Worm (Caenorhabditis elegans) whole organism, L4 larva: ENCODE measurements around the gene lem-2.
A peak's percentile ranks its signal among the peaks of the same experiment; 100 is the strongest.

Source experiments
- ctbp-1 ChIP-seq: fragments of 200-800 bp; sonication (Bioruptor generic); IDR thresholded peaks from 2 replicates; pipeline ENCODE4 v1.3.6; 2022; ENCODE audit warnings: missing genetic modification reagents, missing genetic modification characterization, missing compliant biosample characterization
- nhr-6 ChIP-seq: fragments of 150-350 bp; optimal IDR thresholded peaks from 2 replicates; lab custom pipeline; 2014; ENCODE audit warnings: missing biosample characterization, missing genetic modification characterization
- nhr-76 ChIP-seq: fragments of 150-350 bp; optimal IDR thresholded peaks from 2 replicates; lab custom pipeline; 2014; ENCODE audit warnings: missing biosample characterization, missing genetic modification characterization
- snpc-4 ChIP-seq: fragments of 150-350 bp; optimal IDR thresholded peaks from 2 replicates; lab custom pipeline; 2014; ENCODE audit warnings: missing biosample characterization, missing genetic modification characterization
- zip-11 ChIP-seq: fragments of 200-800 bp; sonication (Bioruptor generic); IDR thresholded peaks from 2 replicates; pipeline ENCODE4 v1.3.6; 2022; ENCODE audit warnings: missing genetic modification characterization, missing compliant biosample characterization

ce11 chrII:14042836-14043604 is 20.2 kb upstream of the lem-2 start:
- TF ChIP-seq nhr-6 = peak; percentile 47
- TF ChIP-seq ctbp-1 (GFP tag; lab: Robert Waterston, UW) = no peak
- TF ChIP-seq snpc-4 (tag; lab: Kevin White, UChicago) = no peak
- TF ChIP-seq nhr-76 (tag; lab: Kevin White, UChicago) = no peak
- TF ChIP-seq zip-11 (GFP tag; lab: Robert Waterston, UW) = no peak
